Worm (Caenorhabditis elegans): ENCODE measurements around the gene F53E2.2.

DNA sequence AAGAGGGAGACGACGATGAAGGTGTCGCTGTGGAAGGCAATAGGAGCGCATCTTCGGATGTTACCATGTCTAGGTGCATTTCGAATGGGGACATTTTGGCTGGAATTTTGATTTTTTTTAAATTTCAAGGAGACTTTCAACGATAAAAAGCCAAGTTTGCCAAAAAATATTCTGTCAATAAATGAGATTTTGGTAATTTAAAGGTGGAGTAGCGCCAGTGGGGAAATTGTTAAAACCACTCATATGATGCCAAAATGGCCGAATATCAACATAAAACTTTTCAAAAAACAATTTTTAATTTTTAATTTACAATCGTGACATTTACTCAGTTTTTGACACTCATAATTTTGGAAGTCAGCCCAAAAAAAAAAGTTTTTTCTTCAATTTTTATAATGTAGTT, 36.7 kb downstream of the F53E2.2 start, which contains the start of gene nhr-260:
- no peak for TF ChIP-seq swsn-7 (tag; optimal IDR thresholded peaks at IDR 0.05)
- TF ChIP-seq nhr-77 (tag; optimal IDR thresholded peaks at IDR 0.05): no peak
- TF ChIP-seq nhr-12 (tag; optimal IDR thresholded peaks at IDR 0.05): no peak
- TF ChIP-seq ceh-90 (tag; optimal IDR thresholded peaks at IDR 0.05): no peak
- TF ChIP-seq ceh-88 (GFP tag; IDR thresholded peaks at IDR 0.05): no peak
- no peak for TF ChIP-seq jun-1 (tag; optimal IDR thresholded peaks at IDR 0.05)
- TF ChIP-seq nhr-237 (tag; optimal IDR thresholded peaks at IDR 0.05): no peak

Data from whole organism, L1 larva.